Worm (Caenorhabditis elegans): ENCODE measurements around the gene fust-1.

The fust-1 gene

ce11 chrII:7203110-7203509 lies 50.7 kb downstream of the fust-1 start, which contains the start of gene srd-56:
Gene srd-56 (minus strand): TSS chrII:7203210.
- no peak for TF ChIP-seq nhr-12 (tag; optimal IDR thresholded peaks at IDR 0.05)
- TF ChIP-seq ces-1 (GFP tag; optimal IDR thresholded peaks at IDR 0.05), result no peak
- TF ChIP-seq bed-3 (GFP tag; optimal IDR thresholded peaks at IDR 0.05), result no peak
- no peak for TF ChIP-seq drap-1 (GFP tag; optimal IDR thresholded peaks at IDR 0.05)
- no peak for TF ChIP-seq sptf-1 (tag; optimal IDR thresholded peaks at IDR 0.05)
- TF ChIP-seq mab-5 (tag; optimal IDR thresholded peaks at IDR 0.05), result no peak
- no peak for TF ChIP-seq nhr-2 (tag; optimal IDR thresholded peaks at IDR 0.05)
- TF ChIP-seq flh-1 (GFP tag; optimal IDR thresholded peaks at IDR 0.05), result no peak
- TF ChIP-seq tbx-8 (GFP tag; optimal IDR thresholded peaks at IDR 0.05), result no peak
- no peak for TF ChIP-seq zip-8 (tag; optimal IDR thresholded peaks at IDR 0.05)
- TF ChIP-seq unc-39 (tag; optimal IDR thresholded peaks at IDR 0.05), result no peak

- TF ChIP-seq lin-32 (GFP tag; optimal IDR thresholded peaks at IDR 0.05) (no peak), nhr-12 (tag; optimal IDR thresholded peaks at IDR 0.05) (no peak), hlh-1 (tag; optimal IDR thresholded peaks at IDR 0.05) (no peak), ces-1 (GFP tag; optimal IDR thresholded peaks at IDR 0.05) (no peak), zip-8 (tag; optimal IDR thresholded peaks at IDR 0.05) (no peak), mab-5 (tag; optimal IDR thresholded peaks at IDR 0.05) (no peak), lsy-2 (tag; optimal IDR thresholded peaks at IDR 0.05) (no peak), ceh-83 (GFP tag; optimal IDR thresholded peaks at IDR 0.05) (no peak), nhr-76 (tag; optimal IDR thresholded peaks at IDR 0.05) (no peak), sem-2 (GFP tag; optimal IDR thresholded peaks at IDR 0.05) (no peak)
Measured at ce11 chrII:7204951-7205350, 52.6 kb downstream of the fust-1 start, which contains the start of gene srd-58. Gene srd-58 (minus strand): TSS chrII:7205051.
